Worm (Caenorhabditis elegans): ENCODE results near the gene sft-4.

Gene sft-4

ce11 chrX:5728956-5729467, 51.5 kb downstream of the sft-4 start:
- TF ChIP-seq hlh-15 (tag; optimal IDR thresholded peaks at IDR 0.05) (no peak), ceh-14 (tag; optimal IDR thresholded peaks at IDR 0.05) (peak; percentile 79), odd-2 (tag; optimal IDR thresholded peaks at IDR 0.05) (no peak), elt-4 (tag; optimal IDR thresholded peaks at IDR 0.05) (no peak), K02D7.2 (tag; optimal IDR thresholded peaks at IDR 0.05) (no peak), F13H6.1 (tag; optimal IDR thresholded peaks at IDR 0.05) (peak; percentile 72), T23F11.4 (GFP tag; optimal IDR thresholded peaks at IDR 0.05) (no peak), ama-1 (optimal IDR thresholded peaks at IDR 0.05) (no peak), K09A11.1 (tag; optimal IDR thresholded peaks at IDR 0.05; ENCODE audit: insufficient read depth) (no peak), fkh-6 (tag; optimal IDR thresholded peaks at IDR 0.05) (peak; percentile 9), ahr-1 (tag; optimal IDR thresholded peaks at IDR 0.05) (no peak), sox-4 (tag; optimal IDR thresholded peaks at IDR 0.05) (no peak), dmd-4 (tag; optimal IDR thresholded peaks at IDR 0.05; ENCODE audit: borderline replicate concordance) (no peak), elt-2 (tag; optimal IDR thresholded peaks at IDR 0.05) (no peak), ets-4 (tag; optimal IDR thresholded peaks at IDR 0.05) (no peak), tbx-2 (tag; optimal IDR thresholded peaks at IDR 0.05) (peak; percentile 72), nhr-232 (tag; optimal IDR thresholded peaks at IDR 0.05) (no peak), pha-2 (tag; optimal IDR thresholded peaks at IDR 0.05) (no peak), lim-6 (tag; optimal IDR thresholded peaks at IDR 0.05) (peak; percentile 20), hlh-6 (tag; optimal IDR thresholded peaks at IDR 0.05) (peak; percentile 30), pag-3 (tag; optimal IDR thresholded peaks at IDR 0.05; ENCODE audit: borderline replicate concordance) (peak; percentile 9), sdc-2 (tag; optimal IDR thresholded peaks at IDR 0.05) (peak; percentile 15), npax-4 (tag; optimal IDR thresholded peaks at IDR 0.05) (no peak), ceh-18 (tag; optimal IDR thresholded peaks at IDR 0.05) (peak; percentile 78), dve-1 (tag; optimal IDR thresholded peaks at IDR 0.05) (no peak), ztf-16 (tag; optimal IDR thresholded peaks at IDR 0.05) (no peak), hlh-30 (tag; optimal IDR thresholded peaks at IDR 0.05; ENCODE audit: insufficient read depth) (no peak), ceh-30 (tag; optimal IDR thresholded peaks at IDR 0.05) (no peak), zip-5 (tag; optimal IDR thresholded peaks at IDR 0.05) (no peak), lin-11 (tag; optimal IDR thresholded peaks at IDR 0.05) (no peak), mec-3 (tag; optimal IDR thresholded peaks at IDR 0.05; ENCODE audit: borderline replicate concordance) (peak; percentile 23), ceh-45 (GFP tag; IDR thresholded peaks at IDR 0.05) (no peak), unc-42 (tag; optimal IDR thresholded peaks at IDR 0.05) (peak; percentile 70), ceh-48 (tag; optimal IDR thresholded peaks at IDR 0.05) (no peak), ceh-31 (tag; optimal IDR thresholded peaks at IDR 0.05) (peak; percentile 80), ceh-9 (tag; optimal IDR thresholded peaks at IDR 0.05) (no peak), hlh-8 (tag; optimal IDR thresholded peaks at IDR 0.05) (peak; percentile 41), fax-1 (tag; optimal IDR thresholded peaks at IDR 0.05) (peak; percentile 46), syd-9 (tag; optimal IDR thresholded peaks at IDR 0.05) (peak; percentile 30), Y22D7AL.16 (tag; optimal IDR thresholded peaks at IDR 0.05) (no peak), pros-1 (tag; optimal IDR thresholded peaks at IDR 0.05) (peak; percentile 77), pat-9 (tag; optimal IDR thresholded peaks at IDR 0.05) (no peak), gmeb-2 (tag; optimal IDR thresholded peaks at IDR 0.05) (no peak), pax-1 (tag; optimal IDR thresholded peaks at IDR 0.05) (no peak), unc-86 (tag; optimal IDR thresholded peaks at IDR 0.05) (peak; percentile 36), ref-2 (tag; optimal IDR thresholded peaks at IDR 0.05) (peak; percentile 50), C38D4.7 (GFP tag; optimal IDR thresholded peaks at IDR 0.05) (peak; percentile 11), ceh-19 (GFP tag; optimal IDR thresholded peaks at IDR 0.05) (peak; percentile 79), eyg-1 (tag; optimal IDR thresholded peaks at IDR 0.05) (no peak), ceh-6 (GFP tag; optimal IDR thresholded peaks at IDR 0.05) (no peak), fkh-10 (GFP tag; optimal IDR thresholded peaks at IDR 0.05) (no peak), rnt-1 (tag; optimal IDR thresholded peaks at IDR 0.05) (peak; percentile 4), C08G9.2 (tag; optimal IDR thresholded peaks at IDR 0.05) (peak; percentile 61), hlh-13 (GFP tag; optimal IDR thresholded peaks at IDR 0.05) (no peak)

Data from whole organism, late embryonic.